Worm (Caenorhabditis elegans): ENCODE data around the gene Y64G10A.7.

Y64G10A.7 gene

DNA sequence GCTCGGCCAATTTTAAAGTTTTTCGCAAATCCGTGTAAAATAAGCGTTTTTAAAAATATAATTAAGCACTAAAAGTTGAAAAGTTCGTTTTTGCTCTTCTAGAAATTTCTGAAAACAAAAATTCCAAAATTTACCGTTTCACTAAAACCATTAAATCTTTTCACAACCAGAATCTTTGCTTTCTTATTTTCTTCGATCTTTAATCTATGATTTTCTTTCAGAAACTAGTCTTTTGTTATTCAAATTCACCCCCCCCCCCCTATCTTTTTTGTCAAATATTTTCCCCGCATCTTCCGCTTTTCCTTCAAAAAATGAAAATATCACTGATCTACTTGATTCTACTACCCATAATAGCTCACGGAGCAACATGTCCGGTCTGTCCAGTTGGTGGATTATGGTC, 48.0 kb downstream of the Y64G10A.7 start, which contains the start of gene Y67A10A.11:
Gene Y67A10A.11 (plus strand): TSS at position 301 of the 400 bp plus-strand sequence.
- TF ChIP-seq zfp-3 (GFP tag; conservative IDR thresholded peaks at IDR 0.05) (no peak), R02D3.7 (tag; optimal IDR thresholded peaks at IDR 0.05) (no peak), nhr-111 (GFP tag; optimal IDR thresholded peaks at IDR 0.05) (no peak), skn-1 (tag; optimal IDR thresholded peaks at IDR 0.05) (no peak), lin-15B (tag; optimal IDR thresholded peaks at IDR 0.05) (no peak), zip-11 (GFP tag; IDR thresholded peaks at IDR 0.05) (no peak), egl-27 (tag; optimal IDR thresholded peaks at IDR 0.05) (no peak), mdt-29 (GFP tag; IDR thresholded peaks at IDR 0.05) (no peak), Y75B8A.6 (GFP tag; IDR thresholded peaks at IDR 0.05) (no peak), nhr-48 (tag; optimal IDR thresholded peaks at IDR 0.05) (no peak)

DNA sequence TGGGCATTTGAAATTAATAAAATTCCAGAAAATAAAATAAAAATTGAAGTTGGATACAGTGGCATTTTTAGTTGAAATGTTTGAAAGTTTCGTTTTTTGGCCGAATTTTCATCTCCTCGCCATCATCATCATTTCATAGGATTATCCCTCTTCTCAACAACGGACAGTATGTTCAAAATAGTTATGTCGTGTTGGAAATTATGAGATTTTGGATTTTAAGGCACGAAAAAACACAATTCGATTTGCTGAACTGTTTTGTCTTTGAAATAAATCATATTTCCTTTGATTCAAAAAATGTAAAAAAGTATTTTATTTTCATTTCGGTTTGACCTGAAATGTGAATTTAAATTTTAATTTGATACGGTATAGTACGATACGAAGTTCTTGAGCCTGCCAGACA, 52.1 kb downstream of the Y64G10A.7 start, which contains the start of gene srlf-28:
Gene srlf-28 (minus strand): TSS at position 101 of the 400 bp plus-strand sequence.
- TF ChIP-seq dmd-6 (GFP tag; IDR thresholded peaks at IDR 0.05): no peak
- no peak for TF ChIP-seq hlh-11 (tag; optimal IDR thresholded peaks at IDR 0.05)
- no peak for TF ChIP-seq ceh-82 (tag; optimal IDR thresholded peaks at IDR 0.05)
- no peak for TF ChIP-seq nhr-48 (tag; optimal IDR thresholded peaks at IDR 0.05)
- TF ChIP-seq nhr-11 (tag; optimal IDR thresholded peaks at IDR 0.05): no peak
- TF ChIP-seq Y5F2A.4 (GFP tag; optimal IDR thresholded peaks at IDR 0.05): no peak
- TF ChIP-seq T20F7.1 (GFP tag; optimal IDR thresholded peaks at IDR 0.05): no peak
- TF ChIP-seq lim-7 (GFP tag; IDR thresholded peaks at IDR 0.05): no peak
- no peak for TF ChIP-seq nhr-111 (GFP tag; optimal IDR thresholded peaks at IDR 0.05)
- TF ChIP-seq mxl-3 (GFP tag; optimal IDR thresholded peaks at IDR 0.05): no peak
- no peak for TF ChIP-seq nhr-10 (tag; optimal IDR thresholded peaks at IDR 0.05)
- TF ChIP-seq attf-4 (tag; optimal IDR thresholded peaks at IDR 0.05): no peak
- no peak for TF ChIP-seq ceh-44 (GFP tag; IDR thresholded peaks at IDR 0.05)
- TF ChIP-seq lin-38 (GFP tag; IDR thresholded peaks at IDR 0.05): no peak
- TF ChIP-seq egl-27 (tag; optimal IDR thresholded peaks at IDR 0.05): no peak
- TF ChIP-seq arid-1 (GFP tag; conservative IDR thresholded peaks at IDR 0.05): no peak
- no peak for TF ChIP-seq pqm-1 (tag; optimal IDR thresholded peaks at IDR 0.05)
- TF ChIP-seq mxl-2 (GFP tag; conservative IDR thresholded peaks at IDR 0.05): no peak
- no peak for TF ChIP-seq zip-2 (tag; optimal IDR thresholded peaks at IDR 0.05)

DNA sequence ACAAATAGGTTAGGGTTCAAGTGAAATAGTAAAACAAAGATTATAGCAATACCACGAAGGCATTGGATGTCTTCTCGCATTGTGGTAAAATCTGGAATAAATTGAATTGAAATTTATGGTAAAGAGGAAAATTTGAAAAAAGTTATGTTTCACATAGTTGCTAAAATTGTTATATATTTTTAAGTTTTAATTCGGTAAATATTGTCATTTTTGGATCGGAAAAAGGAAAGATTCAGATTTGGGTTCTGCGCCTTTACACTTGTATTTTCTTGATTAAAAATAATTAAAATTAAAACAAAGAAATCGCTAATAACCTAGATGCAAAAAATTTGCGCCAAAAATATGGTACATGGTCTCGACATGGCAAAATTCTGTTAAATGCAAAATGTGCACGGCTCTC, 59.0 kb downstream of the Y64G10A.7 start, which contains the start of gene oac-56:
Gene oac-56 (minus strand): TSS at position 101 of the 400 bp plus-strand sequence.
- TF ChIP-seq arid-1 (GFP tag; conservative IDR thresholded peaks at IDR 0.05) (no peak), sdz-12 (GFP tag; optimal IDR thresholded peaks at IDR 0.05) (no peak), madf-9 (GFP tag; conservative IDR thresholded peaks at IDR 0.05) (no peak), ztf-11 (tag; optimal IDR thresholded peaks at IDR 0.05) (no peak), Y48G9A.11 (GFP tag; IDR thresholded peaks at IDR 0.05) (no peak), unc-130 (GFP tag; optimal IDR thresholded peaks at IDR 0.05) (no peak), dmd-8 (GFP tag; IDR thresholded peaks at IDR 0.05) (no peak), dmd-9 (GFP tag; IDR thresholded peaks at IDR 0.05) (no peak), snpc-4 (tag; optimal IDR thresholded peaks at IDR 0.05) (no peak), hif-1 (tag; optimal IDR thresholded peaks at IDR 0.05) (no peak), nhr-48 (tag; optimal IDR thresholded peaks at IDR 0.05) (no peak), nhr-102 (tag; optimal IDR thresholded peaks at IDR 0.05) (no peak), R02D3.7 (tag; optimal IDR thresholded peaks at IDR 0.05) (no peak), T20F7.1 (GFP tag; optimal IDR thresholded peaks at IDR 0.05) (no peak), hlh-30 (tag; optimal IDR thresholded peaks at IDR 0.05; ENCODE audit: insufficient read depth) (no peak), vab-7 (GFP tag; IDR thresholded peaks at IDR 0.05) (no peak), unc-39 (tag; optimal IDR thresholded peaks at IDR 0.05) (no peak), jun-1 (tag; optimal IDR thresholded peaks at IDR 0.05) (no peak)

Data from whole organism, L4 larva.